Worm (Caenorhabditis elegans): ENCODE measurements around the gene tag-267.

ce11 chrIII:598168-598567 lies 42.4 kb upstream of the tag-267 start:
- no peak for TF ChIP-seq dpl-1 (GFP tag; optimal IDR thresholded peaks at IDR 0.05)
- TF ChIP-seq arid-1 (GFP tag; conservative IDR thresholded peaks at IDR 0.05): 0 out of 2 replicates have a peak, but pooled peaks have one; percentile 15
- TF ChIP-seq mxl-3 (GFP tag; optimal IDR thresholded peaks at IDR 0.05): peak; percentile 59
- TF ChIP-seq pha-4 (GFP tag; IDR thresholded peaks at IDR 0.05): no peak
- no peak for TF ChIP-seq pha-4 (tag; optimal IDR thresholded peaks at IDR 0.05)
- TF ChIP-seq jun-1 (tag; optimal IDR thresholded peaks at IDR 0.05): no peak
- no peak for TF ChIP-seq ztf-11 (tag; optimal IDR thresholded peaks at IDR 0.05)
- TF ChIP-seq mdl-1 (tag; optimal IDR thresholded peaks at IDR 0.05): peak; percentile 64 to 83
- no peak for TF ChIP-seq ceh-82 (tag; optimal IDR thresholded peaks at IDR 0.05)
- peak; percentile 56 for TF ChIP-seq ceh-28 (tag; optimal IDR thresholded peaks at IDR 0.05)
- no peak for TF ChIP-seq lin-39 (tag; optimal IDR thresholded peaks at IDR 0.05)
- TF ChIP-seq nhr-11 (tag; optimal IDR thresholded peaks at IDR 0.05): no peak
- TF ChIP-seq lin-15B (tag; optimal IDR thresholded peaks at IDR 0.05): no peak
- no peak for TF ChIP-seq snpc-4 (tag; optimal IDR thresholded peaks at IDR 0.05)
- no peak for TF ChIP-seq unc-39 (tag; optimal IDR thresholded peaks at IDR 0.05)
